Worm (Caenorhabditis elegans) whole organism, L4 larva: ENCODE data around the gene mlt-9.
A peak's percentile ranks its signal among the peaks of the same experiment; 100 is the strongest.

Experiments used
- D1046.2 ChIP-seq: fragments of 200-800 bp; sonication (Bioruptor generic); IDR thresholded peaks from 2 replicates; pipeline ENCODE4 v1.3.6; 2022; ENCODE audit warnings: missing genetic modification characterization, missing compliant biosample characterization
- T26A8.4 ChIP-seq: fragments of 200-800 bp; sonication (Bioruptor generic); IDR thresholded peaks from 2 replicates; pipeline ENCODE4 v1.3.6; 2022; ENCODE audit warnings: missing genetic modification characterization, missing compliant biosample characterization
- Y5F2A.4 ChIP-seq: fragments of 200-800 bp; sonication (Bioruptor generic); optimal IDR thresholded peaks from 2 replicates; lab custom pipeline; 2018; ENCODE audit warnings: mild to moderate bottlenecking, missing genetic modification characterization, missing compliant biosample characterization
- Y75B8A.6 ChIP-seq: fragments of 200-800 bp; sonication (Bioruptor generic); IDR thresholded peaks from 2 replicates; pipeline ENCODE4 v1.3.6; 2022; ENCODE audit warnings: missing genetic modification reagents, missing genetic modification characterization, missing compliant biosample characterization
- ZK337.2 ChIP-seq: fragments of 200-800 bp; sonication (Bioruptor generic); IDR thresholded peaks from 2 replicates; pipeline ENCODE4 v1.3.6; 2022; ENCODE audit warnings: missing genetic modification reagents, missing genetic modification characterization, missing compliant biosample characterization
- aha-1 ChIP-seq: fragments of 150-350 bp; peaks from one replicate; lab custom pipeline; 2014; ENCODE audit warnings: missing biosample characterization, missing genetic modification characterization
- ama-1 ChIP-seq: fragments of 150-350 bp; optimal IDR thresholded peaks from 2 replicates; lab custom pipeline; 2014; ENCODE audit warnings: inconsistent platforms, mixed read lengths
- ceh-82 ChIP-seq: sonication (generic microtip); optimal IDR thresholded peaks from 2 replicates; lab custom pipeline; 2017; ENCODE audit warnings: missing biosample characterization, missing genetic modification characterization
- ces-1 ChIP-seq: fragments of 150-350 bp; sonication (generic microtip); optimal IDR thresholded peaks from 4 replicates; lab custom pipeline; 2014; ENCODE audit warnings: missing biosample characterization, missing genetic modification reagents, missing genetic modification characterization
- cey-2 ChIP-seq: sonication (generic microtip); optimal IDR thresholded peaks from 3 replicates; lab custom pipeline; 2017; ENCODE audit warnings: missing genetic modification characterization, mild to moderate bottlenecking, missing compliant biosample characterization, antibody characterized with exemption, borderline replicate concordance; ENCODE audit not compliant: insufficient read depth
- ctbp-1 ChIP-seq: fragments of 200-800 bp; sonication (Bioruptor generic); IDR thresholded peaks from 2 replicates; pipeline ENCODE4 v1.3.6; 2022; ENCODE audit warnings: missing genetic modification reagents, missing genetic modification characterization, missing compliant biosample characterization
- dmd-8 ChIP-seq: fragments of 200-800 bp; sonication (Bioruptor generic); IDR thresholded peaks from 2 replicates; pipeline ENCODE4 v1.3.6; 2022; ENCODE audit warnings: missing genetic modification characterization, missing compliant biosample characterization
- dmd-9 ChIP-seq: fragments of 200-800 bp; sonication (Bioruptor generic); IDR thresholded peaks from 2 replicates; pipeline ENCODE4 v1.3.6; 2022; ENCODE audit warnings: missing genetic modification reagents, missing genetic modification characterization, missing compliant biosample characterization
- duxl-1 ChIP-seq: sonication (generic microtip); optimal IDR thresholded peaks from 2 replicates; lab custom pipeline; 2016; ENCODE audit warnings: mild to moderate bottlenecking, missing genetic modification characterization, moderate library complexity, missing compliant biosample characterization; ENCODE audit not compliant: poor library complexity
- egl-27 ChIP-seq: sonication (generic microtip); optimal IDR thresholded peaks from 3 replicates; lab custom pipeline; 2017; ENCODE audit warnings: missing biosample characterization, missing genetic modification reagents, missing genetic modification characterization
- egl-43 ChIP-seq: fragments of 200-800 bp; sonication (Bioruptor generic); IDR thresholded peaks from 2 replicates; pipeline ENCODE4 v1.3.6; 2022; ENCODE audit warnings: missing genetic modification reagents, missing genetic modification characterization, missing compliant biosample characterization
- hmg-1.1 ChIP-seq: fragments of 200-800 bp; sonication (Bioruptor generic); IDR thresholded peaks from 2 replicates; pipeline ENCODE4 v1.3.6; 2022; ENCODE audit warnings: missing genetic modification reagents, missing genetic modification characterization, missing compliant biosample characterization
- lin-15B ChIP-seq: fragments of 150-350 bp; sonication (generic microtip); optimal IDR thresholded peaks from 3 replicates; lab custom pipeline; 2014; ENCODE audit warnings: missing biosample characterization, missing genetic modification characterization
- lin-38 ChIP-seq: fragments of 200-800 bp; sonication (Bioruptor generic); IDR thresholded peaks from 2 replicates; pipeline ENCODE4 v1.3.6; 2022; ENCODE audit warnings: missing genetic modification reagents, missing genetic modification characterization, missing compliant biosample characterization
- lin-39 ChIP-seq: fragments of 150-350 bp; optimal IDR thresholded peaks from 2 replicates; lab custom pipeline; 2014; ENCODE audit warnings: missing biosample characterization, missing genetic modification reagents, missing genetic modification characterization
- mdt-29 ChIP-seq: fragments of 200-800 bp; sonication (Bioruptor generic); IDR thresholded peaks from 2 replicates; pipeline ENCODE4 v1.3.6; 2022; ENCODE audit warnings: missing genetic modification reagents, missing genetic modification characterization, missing compliant biosample characterization
- mep-1 ChIP-seq: fragments of 150-350 bp; sonication (generic microtip); optimal IDR thresholded peaks from 3 replicates; lab custom pipeline; 2014; ENCODE audit warnings: missing biosample characterization, missing genetic modification characterization
- mes-2 ChIP-seq: sonication (generic microtip); optimal IDR thresholded peaks from 2 replicates; lab custom pipeline; 2016; ENCODE audit warnings: missing genotype, mild to moderate bottlenecking, missing genetic modification characterization, missing compliant biosample characterization; ENCODE audit not compliant: poor library complexity, severe bottlenecking
- nhr-102 ChIP-seq: sonication (generic microtip); optimal IDR thresholded peaks from 2 replicates; lab custom pipeline; 2016; ENCODE audit warnings: mild to moderate bottlenecking, missing genetic modification characterization, moderate library complexity, missing compliant biosample characterization
- nhr-237 ChIP-seq: sonication (generic microtip); optimal IDR thresholded peaks from 2 replicates; lab custom pipeline; 2017; ENCODE audit warnings: missing biosample characterization, missing genetic modification characterization
- nhr-25 ChIP-seq: sonication (generic microtip); optimal IDR thresholded peaks from 2 replicates; lab custom pipeline; 2017; ENCODE audit warnings: missing genetic modification characterization, mild to moderate bottlenecking, missing compliant biosample characterization, antibody characterized with exemption, moderate library complexity, borderline replicate concordance; ENCODE audit not compliant: insufficient read depth
- nhr-28 ChIP-seq: fragments of 150-350 bp; optimal IDR thresholded peaks from 2 replicates; lab custom pipeline; 2014; ENCODE audit warnings: missing biosample characterization, missing genetic modification characterization
- nhr-41 ChIP-seq: fragments of 200-800 bp; sonication (Bioruptor generic); IDR thresholded peaks from 2 replicates; pipeline ENCODE4 v1.3.6; 2022; ENCODE audit warnings: missing genetic modification reagents, missing genetic modification characterization, missing compliant biosample characterization
- nhr-42 ChIP-seq: fragments of 200-800 bp; sonication (Bioruptor generic); IDR thresholded peaks from 2 replicates; pipeline ENCODE4 v1.3.6; 2022; ENCODE audit warnings: missing genetic modification characterization, missing compliant biosample characterization
- nhr-77 ChIP-seq: fragments of 150-350 bp; optimal IDR thresholded peaks from 2 replicates; lab custom pipeline; 2014; ENCODE audit warnings: missing biosample characterization, missing genetic modification characterization
- php-3 ChIP-seq: fragments of 200-800 bp; sonication (Bioruptor generic); IDR thresholded peaks from 2 replicates; pipeline ENCODE4 v1.3.6; 2022; ENCODE audit warnings: missing genetic modification reagents, missing genetic modification characterization, missing compliant biosample characterization
- saeg-2 ChIP-seq: fragments of 200-800 bp; sonication (Bioruptor generic); IDR thresholded peaks from 2 replicates; pipeline ENCODE4 v1.3.6; 2022; ENCODE audit warnings: missing genetic modification reagents, missing genetic modification characterization, missing compliant biosample characterization
- sdz-12 ChIP-seq: fragments of 200-800 bp; sonication (Bioruptor generic); optimal IDR thresholded peaks from 2 replicates; lab custom pipeline; 2018; ENCODE audit warnings: mild to moderate bottlenecking, missing genetic modification characterization, missing compliant biosample characterization
- snpc-1.2 ChIP-seq: fragments of 200-800 bp; sonication (Bioruptor generic); IDR thresholded peaks from 2 replicates; pipeline ENCODE4 v1.3.6; 2022; ENCODE audit warnings: missing genetic modification reagents, missing genetic modification characterization, missing compliant biosample characterization
- spr-1 ChIP-seq: sonication (generic microtip); optimal IDR thresholded peaks from 2 replicates; lab custom pipeline; 2016; ENCODE audit warnings: mild to moderate bottlenecking, missing genetic modification characterization, missing compliant biosample characterization
- spr-3 ChIP-seq: fragments of 200-800 bp; sonication (Bioruptor generic); optimal IDR thresholded peaks from 2 replicates; lab custom pipeline; 2018; ENCODE audit warnings: mild to moderate bottlenecking, missing genetic modification characterization, missing compliant biosample characterization
- tag-97 ChIP-seq: fragments of 200-800 bp; sonication (Bioruptor generic); IDR thresholded peaks from 2 replicates; pipeline ENCODE4 v1.3.6; 2022; ENCODE audit warnings: missing genetic modification characterization, missing compliant biosample characterization
- unc-62 ChIP-seq, 3 experiments: fragments of 150-350 bp in 1 of 3; sonication (generic microtip); optimal IDR thresholded peaks in 2 of 3; peaks in 1 of 3; 1 replicate in 1 of 3; 2 replicates in 2 of 3; lab custom pipeline; 2014 to 2017; ENCODE audit warnings: missing biosample characterization in 3 of 3, missing genetic modification characterization in 3 of 3, missing genetic modification reagents in 3 of 3, missing genotype in 1 of 3
- zip-11 ChIP-seq: fragments of 200-800 bp; sonication (Bioruptor generic); IDR thresholded peaks from 2 replicates; pipeline ENCODE4 v1.3.6; 2022; ENCODE audit warnings: missing genetic modification characterization, missing compliant biosample characterization

The mlt-9 gene

DNA sequence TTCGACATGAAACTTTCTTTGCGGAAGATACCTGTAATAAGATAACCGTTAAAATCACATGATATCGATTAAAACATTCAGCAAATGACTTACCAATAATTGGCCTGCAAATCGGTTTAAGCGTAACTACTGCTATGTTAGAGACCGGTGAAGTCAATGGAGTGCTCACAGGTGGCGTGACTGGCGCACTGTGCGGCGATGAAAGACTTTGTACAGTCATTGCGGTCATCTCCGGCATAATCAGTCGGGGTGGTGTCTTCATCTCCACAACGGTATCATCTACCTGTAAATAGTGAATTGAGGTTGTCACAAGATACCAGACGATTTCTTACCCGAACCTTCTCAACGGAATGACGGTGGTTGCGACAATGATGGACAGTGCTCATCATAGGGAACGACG, 30.7 kb downstream of the mlt-9 start:
- TF ChIP-seq D1046.2 (GFP tag; lab: Robert Waterston, UW), result no peak
- TF ChIP-seq ceh-82, result no peak
- TF ChIP-seq unc-62 (GFP tag; optimal IDR thresholded peaks at IDR 0.05 in 1 of 2; lab: Kevin White, UChicago), result peak in 1 of 2 experiments; percentile 36
- no peak for TF ChIP-seq unc-62 (tag; optimal IDR thresholded peaks at IDR 0.05; lab: Kevin White, UChicago)
- TF ChIP-seq zip-11 (GFP tag; lab: Robert Waterston, UW), result no peak
- no peak for TF ChIP-seq egl-27 (tag; lab: Kevin White, UChicago)
- no peak for TF ChIP-seq spr-3 (GFP tag; lab: Kevin White, UChicago)
- no peak for TF ChIP-seq nhr-41 (GFP tag; lab: Robert Waterston, UW)
- no peak for TF ChIP-seq saeg-2 (GFP tag; lab: Robert Waterston, UW)
- TF ChIP-seq ama-1 (lab: Kevin White, UChicago), result peak; percentile 72
- TF ChIP-seq dmd-8 (GFP tag; lab: Robert Waterston, UW), result 0 out of 2 replicates have a peak, but pooled peaks have one; percentile 14
- TF ChIP-seq ces-1, result no peak
- TF ChIP-seq lin-39 (tag; lab: Kevin White, UChicago), result no peak
- peak; percentile 22 for TF ChIP-seq nhr-102 (tag; lab: Kevin White, UChicago)
- TF ChIP-seq snpc-1.2 (GFP tag; lab: Robert Waterston, UW), result no peak

DNA sequence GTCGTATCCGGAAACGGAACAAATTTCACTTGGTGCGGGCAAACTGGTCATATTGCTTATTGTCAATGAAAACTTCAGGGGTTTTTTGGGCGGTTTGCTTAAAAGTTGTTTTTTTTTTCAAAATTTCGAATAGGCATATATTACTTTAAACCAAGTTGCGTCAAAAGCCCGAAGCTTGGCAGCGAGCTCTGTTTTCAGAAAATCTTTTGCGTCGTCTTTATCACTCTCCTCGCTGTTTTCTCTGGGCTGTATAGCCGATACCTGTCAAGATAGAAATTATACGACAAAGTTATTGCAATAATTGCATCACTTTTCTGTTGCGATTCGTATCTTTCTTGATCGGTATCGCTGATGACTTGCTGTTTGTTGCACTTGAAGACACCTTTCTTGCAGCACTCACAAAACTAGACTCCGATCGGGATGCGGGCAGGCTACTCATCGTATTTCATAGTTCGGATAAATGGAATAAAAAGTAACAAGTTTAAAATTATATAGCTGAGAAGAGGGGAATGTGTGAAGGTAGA, 31.5 kb downstream of the mlt-9 start, which contains the start of the genes H40L08.3 and H40L08.9:
Gene H40L08.3, minus strand, starts transcription at position 51 of the 524 bp plus-strand sequence.
Gene H40L08.9, minus strand, starts transcription at position 439 of the 524 bp plus-strand sequence.
- TF ChIP-seq mes-2, result no peak
- TF ChIP-seq nhr-102 (tag; lab: Kevin White, UChicago), result peak; percentile 30
- 0 out of 2 replicates have a peak, but pooled peaks have one; percentile 5 for TF ChIP-seq lin-38 (GFP tag; lab: Robert Waterston, UW)
- TF ChIP-seq cey-2, result no peak
- peak in 1 of 2 experiments; percentile 97 for TF ChIP-seq unc-62 (GFP tag; optimal IDR thresholded peaks at IDR 0.05 in 1 of 2; lab: Kevin White, UChicago)
- TF ChIP-seq unc-62 (tag; optimal IDR thresholded peaks at IDR 0.05; lab: Kevin White, UChicago), result no peak
- no peak for TF ChIP-seq mdt-29 (GFP tag; lab: Robert Waterston, UW)
- TF ChIP-seq duxl-1 (tag; lab: Kevin White, UChicago), result no peak
- TF ChIP-seq php-3, result peak; percentile 46; the same call in 1 of the 2 replicates
- TF ChIP-seq Y75B8A.6 (GFP tag; lab: Robert Waterston, UW), result 0 out of 2 replicates have a peak, but pooled peaks have one; percentile 4
- no peak for TF ChIP-seq egl-27 (tag; lab: Kevin White, UChicago)
- TF ChIP-seq mep-1 (tag; lab: Kevin White, UChicago), result no peak
- TF ChIP-seq ces-1, result no peak
- peak; percentile 72 for TF ChIP-seq T26A8.4 (GFP tag; lab: Robert Waterston, UW)
- TF ChIP-seq ama-1 (lab: Kevin White, UChicago), result peak; percentile 98
- no peak for TF ChIP-seq Y5F2A.4 (GFP tag; lab: Kevin White, UChicago)
- TF ChIP-seq nhr-77 (tag; lab: Kevin White, UChicago), result no peak
- no peak for TF ChIP-seq ctbp-1 (GFP tag; lab: Robert Waterston, UW)
- TF ChIP-seq dmd-9 (GFP tag; lab: Robert Waterston, UW), result no peak
- no peak for TF ChIP-seq ceh-82
- no peak for TF ChIP-seq aha-1 (tag; lab: Kevin White, UChicago)
- TF ChIP-seq spr-1 (tag; lab: Kevin White, UChicago), result no peak
- TF ChIP-seq ZK337.2, result no peak
- peak; percentile 57 for TF ChIP-seq sdz-12
- TF ChIP-seq nhr-25 (tag; lab: Kevin White, UChicago), result peak; percentile 56
- peak; percentile 9 for TF ChIP-seq nhr-28 (tag; lab: Kevin White, UChicago)
- no peak for TF ChIP-seq tag-97 (GFP tag; lab: Robert Waterston, UW)
- TF ChIP-seq, all 104 proteins: peak for 10

DNA sequence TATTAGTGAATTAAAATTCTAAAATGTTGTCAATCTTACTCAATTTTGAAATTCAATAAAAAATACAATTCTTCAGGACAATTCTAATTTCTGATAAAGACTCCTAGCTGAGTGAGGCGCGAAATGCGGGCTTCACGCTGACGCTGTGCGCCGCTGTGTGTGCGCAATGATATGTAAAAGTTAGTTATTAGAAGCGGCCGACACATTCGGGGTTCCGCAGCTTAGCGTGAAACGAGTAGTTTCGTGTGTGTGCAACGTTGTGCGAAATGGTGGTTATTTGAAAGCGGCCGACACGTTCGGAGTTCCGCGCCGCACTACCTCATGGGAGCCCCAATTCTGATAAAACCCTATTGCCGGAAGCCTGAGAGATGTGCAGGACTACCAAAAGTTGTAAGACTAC, 32.4 kb downstream of the mlt-9 start:
- TF ChIP-seq nhr-237 (tag; lab: Kevin White, UChicago), result no peak
- TF ChIP-seq saeg-2 (GFP tag; lab: Robert Waterston, UW), result 0 out of 2 replicates have a peak, but pooled peaks have one; percentile 10
- TF ChIP-seq egl-43 (GFP tag; lab: Robert Waterston, UW), result 0 out of 2 replicates have a peak, but pooled peaks have one; percentile 10
- peak; percentile 33; the same call in 1 of the 2 replicates for TF ChIP-seq hmg-1.1 (GFP tag; lab: Robert Waterston, UW)
- 0 out of 2 replicates have a peak, but pooled peaks have one; percentile 29 for TF ChIP-seq nhr-42 (GFP tag; lab: Robert Waterston, UW)
- no peak for TF ChIP-seq cey-2
- TF ChIP-seq lin-15B (tag; lab: Kevin White, UChicago), result no peak
- TF ChIP-seq lin-38 (GFP tag; lab: Robert Waterston, UW), result no peak
- TF ChIP-seq aha-1 (tag; lab: Kevin White, UChicago), result peak; percentile 53
- TF ChIP-seq, all 104 proteins: peak for 5
